Fruit fly (Drosophila melanogaster) whole organism, wandering third instar larva: ENCODE results near the gene CycY.

Source experiments
- Abd-B ChIP-seq: fragments of >200 bp; optimal IDR thresholded peaks from 2 replicates; lab custom pipeline; 2017; ENCODE audit warnings: missing biosample characterization, missing genetic modification characterization
- GATAd ChIP-seq: sonication (Bioruptor generic); optimal IDR thresholded peaks from 2 replicates; lab custom pipeline; 2016; ENCODE audit warnings: missing biosample characterization, missing genetic modification characterization
- Hr83 ChIP-seq: fragments of 200-300 bp; sonication (Bioruptor generic); optimal IDR thresholded peaks from 2 replicates; lab custom pipeline; 2016; ENCODE audit warnings: missing biosample characterization, mild to moderate bottlenecking, missing genetic modification characterization, moderate library complexity; ENCODE audit not compliant: poor library complexity, severe bottlenecking
- OdsH ChIP-seq: fragments of 200-800 bp; sonication (Bioruptor generic); optimal IDR thresholded peaks from 2 replicates; lab custom pipeline; 2016; ENCODE audit warnings: missing biosample characterization, mild to moderate bottlenecking, missing genetic modification characterization
- Sp1 ChIP-seq: fragments of 200-800 bp; sonication (Bioruptor generic); optimal IDR thresholded peaks from 3 replicates; lab custom pipeline; 2019; ENCODE audit warnings: missing biosample characterization, mild to moderate bottlenecking, missing genetic modification characterization, moderate library complexity
- fru ChIP-seq: fragments of 200-800 bp; sonication (Bioruptor generic); optimal IDR thresholded peaks from 3 replicates; lab custom pipeline; 2016; ENCODE audit warnings: missing biosample characterization, mild to moderate bottlenecking, missing genetic modification characterization
- h ChIP-seq: fragments of 200-800 bp; sonication (Bioruptor generic); optimal IDR thresholded peaks from 3 replicates; lab custom pipeline; 2016; ENCODE audit warnings: missing biosample characterization, mild to moderate bottlenecking, missing genetic modification characterization
- pan ChIP-seq: fragments of >200 bp; optimal IDR thresholded peaks from 2 replicates; lab custom pipeline; 2017
- psq ChIP-seq: fragments of 200-800 bp; sonication (Bioruptor generic); optimal IDR thresholded peaks from 3 replicates; lab custom pipeline; 2017; ENCODE audit warnings: missing biosample characterization, mild to moderate bottlenecking, missing genetic modification characterization, moderate library complexity
- rgr ChIP-seq: fragments of 200-800 bp; sonication (Bioruptor generic); optimal IDR thresholded peaks from 3 replicates; lab custom pipeline; 2016; ENCODE audit warnings: missing biosample characterization, mild to moderate bottlenecking, missing genetic modification characterization
- sage ChIP-seq: fragments of 200-800 bp; sonication (Bioruptor generic); optimal IDR thresholded peaks from 2 replicates; lab custom pipeline; 2016; ENCODE audit warnings: missing biosample characterization, mild to moderate bottlenecking, missing genetic modification characterization
- tai ChIP-seq: sonication (Bioruptor generic); optimal IDR thresholded peaks from 2 replicates; lab custom pipeline; 2016; ENCODE audit warnings: missing biosample characterization, missing genetic modification characterization
- usp ChIP-seq: fragments of >200 bp; optimal IDR thresholded peaks from 2 replicates; lab custom pipeline; 2017; ENCODE audit warnings: missing biosample characterization, missing genetic modification characterization

dm6 chr2L:11849658-11850057, 36.1 kb upstream of the CycY start, which contains the start of gene Mal-B2:
- TF ChIP-seq usp (GFP tag; lab: Kevin White, UChicago) (no peak), psq (GFP tag; lab: Kevin White, UChicago) (no peak), tai (GFP tag; lab: Kevin White, UChicago) (no peak), pan (lab: Kevin White, UChicago) (no peak), sage (GFP tag; lab: Kevin White, UChicago) (no peak), OdsH (GFP tag; lab: Kevin White, UChicago) (no peak), Abd-B (GFP tag; lab: Kevin White, UChicago) (no peak), GATAd (no peak), Sp1 (no peak), h (GFP tag; lab: Kevin White, UChicago) (no peak), rgr (GFP tag; lab: Kevin White, UChicago) (no peak), fru (no peak), Hr83 (GFP tag; lab: Kevin White, UChicago) (no peak)
